Fruit fly (Drosophila melanogaster) whole organism, embryonic: ENCODE data around the gene Gclc.

Experiments used
- Adf1 ChIP-seq: fragments of 200-800 bp; sonication (Bioruptor generic); IDR thresholded peaks from 2 replicates; pipeline ENCODE4 v1.3.6; 2022; ENCODE audit warnings: missing biosample characterization, missing genetic modification characterization
- BEAF-32 ChIP-seq: fragments of 200-800 bp; sonication (Bioruptor generic); optimal IDR thresholded peaks from 3 replicates; lab custom pipeline; 2017; ENCODE audit warnings: missing biosample characterization, missing genetic modification characterization, mild to moderate bottlenecking, moderate library complexity, missing genetic modification reagents
- Bteb2 ChIP-seq: fragments of 200-800 bp; sonication (Bioruptor generic); optimal IDR thresholded peaks from 2 replicates; lab custom pipeline; 2016; ENCODE audit warnings: missing biosample characterization, missing genetic modification characterization
- CG10462 ChIP-seq: fragments of 200-800 bp; sonication (Bioruptor generic); optimal IDR thresholded peaks from 2 replicates; lab custom pipeline; 2016; ENCODE audit warnings: missing biosample characterization, missing genetic modification characterization
- CG11504 ChIP-seq: fragments of 200-800 bp; sonication (Bioruptor generic); optimal IDR thresholded peaks from 3 replicates; lab custom pipeline; 2019; ENCODE audit warnings: missing biosample characterization, mild to moderate bottlenecking, missing genetic modification characterization, moderate library complexity
- CG11560 ChIP-seq: fragments of 200-800 bp; sonication (Bioruptor generic); IDR thresholded peaks from 3 replicates; pipeline ENCODE4 v1.3.6; 2022; ENCODE audit warnings: missing biosample characterization, missing genetic modification characterization
- CG12071 ChIP-seq: fragments of 200-800 bp; sonication (Bioruptor generic); optimal IDR thresholded peaks from 3 replicates; lab custom pipeline; 2018; ENCODE audit warnings: missing biosample characterization, mild to moderate bottlenecking, missing genetic modification characterization
- CG12391 ChIP-seq: fragments of 200-800 bp; sonication (Bioruptor generic); optimal IDR thresholded peaks from 3 replicates; lab custom pipeline; 2018; ENCODE audit warnings: missing biosample characterization, mild to moderate bottlenecking, missing genetic modification characterization, moderate library complexity
- CG1529 ChIP-seq: fragments of 200-800 bp; sonication (Bioruptor generic); optimal IDR thresholded peaks from 3 replicates; lab custom pipeline; 2018; ENCODE audit warnings: missing biosample characterization, missing genetic modification characterization
- CG32767 ChIP-seq: fragments of 200-800 bp; sonication (Bioruptor generic); IDR thresholded peaks from 2 replicates; pipeline ENCODE4 v1.3.6; 2022; ENCODE audit warnings: missing biosample characterization, missing genetic modification characterization
- CG34376 ChIP-seq: fragments of 200-800 bp; sonication (Bioruptor generic); optimal IDR thresholded peaks from 2 replicates; lab custom pipeline; 2018; ENCODE audit warnings: missing biosample characterization, mild to moderate bottlenecking, missing genetic modification characterization
- CG5245 ChIP-seq: fragments of 200-800 bp; sonication (Bioruptor generic); optimal IDR thresholded peaks from 3 replicates; lab custom pipeline; 2016; ENCODE audit warnings: missing biosample characterization, missing genetic modification characterization
- CG6175 ChIP-seq: fragments of 200-800 bp; sonication (Bioruptor generic); IDR thresholded peaks from 3 replicates; pipeline ENCODE4 v1.3.6; 2022; ENCODE audit warnings: missing biosample characterization, missing genetic modification characterization
- CG7271 ChIP-seq: fragments of 200-800 bp; sonication (Bioruptor generic); optimal IDR thresholded peaks from 2 replicates; lab custom pipeline; 2018; ENCODE audit warnings: missing biosample characterization, mild to moderate bottlenecking, missing genetic modification characterization, moderate library complexity
- CG8281 ChIP-seq: fragments of 200-800 bp; sonication (Bioruptor generic); optimal IDR thresholded peaks from 2 replicates; lab custom pipeline; 2018; ENCODE audit warnings: missing biosample characterization, mild to moderate bottlenecking, missing genetic modification characterization, moderate library complexity
- CG8924 ChIP-seq: fragments of 200-800 bp; optimal IDR thresholded peaks from 3 replicates; lab custom pipeline; 2019; ENCODE audit warnings: missing biosample characterization, mild to moderate bottlenecking, missing genetic modification characterization, moderate library complexity
- CG9727 ChIP-seq: fragments of 200-800 bp; sonication (Bioruptor generic); optimal IDR thresholded peaks from 3 replicates; lab custom pipeline; 2017; ENCODE audit warnings: missing biosample characterization, mild to moderate bottlenecking, missing genetic modification characterization
- CHES-1-like ChIP-seq: fragments of 200-800 bp; sonication (Bioruptor generic); optimal IDR thresholded peaks from 2 replicates; lab custom pipeline; 2016; ENCODE audit warnings: missing biosample characterization, missing genetic modification characterization
- D19B ChIP-seq: fragments of 200-800 bp; sonication (Bioruptor generic); optimal IDR thresholded peaks from 2 replicates; lab custom pipeline; 2017; ENCODE audit warnings: missing biosample characterization, mild to moderate bottlenecking, missing genetic modification characterization
- Dref ChIP-seq: fragments of 200-800 bp; sonication (Bioruptor generic); IDR thresholded peaks from 2 replicates; pipeline ENCODE4 v1.3.6; 2022; ENCODE audit warnings: missing biosample characterization, missing genetic modification characterization
- Drgx ChIP-seq: fragments of 200-800 bp; sonication (Bioruptor generic); IDR thresholded peaks from 2 replicates; pipeline ENCODE4 v1.3.6; 2022; ENCODE audit warnings: missing biosample characterization, missing genetic modification characterization
- Med ChIP-seq: fragments of 200-800 bp; sonication (Bioruptor generic); peaks from one replicate; lab custom pipeline; 2016; ENCODE audit warnings: missing biosample characterization, missing genetic modification characterization, mild to moderate bottlenecking, inconsistent platforms, moderate library complexity
- Meics ChIP-seq: fragments of 200-800 bp; sonication (Bioruptor generic); optimal IDR thresholded peaks from 2 replicates; lab custom pipeline; 2017; ENCODE audit warnings: missing biosample characterization, mild to moderate bottlenecking, missing genetic modification characterization
- Myb ChIP-seq: fragments of 200-800 bp; sonication (Bioruptor generic); optimal IDR thresholded peaks from 2 replicates; lab custom pipeline; 2016; ENCODE audit warnings: missing biosample characterization, missing genetic modification characterization
- NC2β ChIP-seq: fragments of 200-800 bp; sonication (Bioruptor generic); optimal IDR thresholded peaks from 2 replicates; lab custom pipeline; 2016; ENCODE audit warnings: missing biosample characterization, missing genetic modification characterization
- NFAT ChIP-seq: fragments of 200-800 bp; sonication (Bioruptor generic); IDR thresholded peaks from 2 replicates; pipeline ENCODE4 v1.3.6; 2022; ENCODE audit warnings: missing biosample characterization, missing genetic modification characterization
- Pdp1 ChIP-seq, 2 experiments: fragments of 200-800 bp; sonication (Bioruptor generic); optimal IDR thresholded peaks; 3 replicates each; lab custom pipeline; 2016; ENCODE audit warnings: missing biosample characterization in 2 of 2, missing genetic modification characterization in 2 of 2, mild to moderate bottlenecking in 1 of 2, moderate library complexity in 1 of 2
- Side ChIP-seq: fragments of 200-800 bp; sonication (Bioruptor generic); optimal IDR thresholded peaks from 2 replicates; lab custom pipeline; 2016; ENCODE audit warnings: missing biosample characterization, missing genetic modification characterization
- ato ChIP-seq: fragments of 200-800 bp; sonication (Bioruptor generic); IDR thresholded peaks from 2 replicates; pipeline ENCODE4 v1.3.6; 2022; ENCODE audit warnings: missing biosample characterization, missing genetic modification characterization; ENCODE audit not compliant: partially characterized antibody
- bsh ChIP-seq, 2 experiments: fragments of 200-800 bp; sonication (Bioruptor generic); optimal IDR thresholded peaks; 2 replicates each; lab custom pipeline; 2017 to 2018; ENCODE audit warnings: mild to moderate bottlenecking in 2 of 2, missing biosample characterization in 2 of 2, missing genetic modification characterization in 2 of 2, moderate library complexity in 1 of 2
- btn ChIP-seq: fragments of 200-800 bp; sonication (Bioruptor generic); optimal IDR thresholded peaks from 2 replicates; lab custom pipeline; 2016; ENCODE audit warnings: missing biosample characterization, missing genetic modification characterization
- cas ChIP-seq: fragments of 200-800 bp; sonication (Bioruptor generic); IDR thresholded peaks from 2 replicates; pipeline ENCODE4 v1.3.6; 2022; ENCODE audit warnings: missing biosample characterization, missing genetic modification characterization
- fru ChIP-seq: fragments of >200 bp; optimal IDR thresholded peaks from 2 replicates; lab custom pipeline; 2017
- inv ChIP-seq: fragments of 200-800 bp; sonication (Bioruptor generic); IDR thresholded peaks from 2 replicates; pipeline ENCODE4 v1.3.6; 2022; ENCODE audit warnings: missing biosample characterization, missing genetic modification characterization; ENCODE audit not compliant: partially characterized antibody
- kay ChIP-seq: fragments of 200-800 bp; sonication (Bioruptor generic); optimal IDR thresholded peaks from 2 replicates; lab custom pipeline; 2016; ENCODE audit warnings: missing biosample characterization, missing genetic modification characterization
- nom ChIP-seq: fragments of 200-800 bp; sonication (Bioruptor generic); optimal IDR thresholded peaks from 2 replicates; lab custom pipeline; 2017; ENCODE audit warnings: missing biosample characterization, missing genetic modification characterization, mild to moderate bottlenecking, moderate library complexity, missing genetic modification reagents
- org-1 ChIP-seq: fragments of 200-800 bp; sonication (Bioruptor generic); optimal IDR thresholded peaks from 2 replicates; lab custom pipeline; 2017; ENCODE audit warnings: missing biosample characterization, missing genetic modification characterization
- pum ChIP-seq: fragments of 200-800 bp; sonication (Bioruptor generic); optimal IDR thresholded peaks from 2 replicates; lab custom pipeline; 2016; ENCODE audit warnings: missing biosample characterization, missing genetic modification characterization
- stwl ChIP-seq: fragments of 200-800 bp; sonication (Bioruptor generic); optimal IDR thresholded peaks from 3 replicates; lab custom pipeline; 2018; ENCODE audit warnings: missing biosample characterization, mild to moderate bottlenecking, missing genetic modification characterization, moderate library complexity
- tup ChIP-seq: fragments of 200-800 bp; sonication (Bioruptor generic); optimal IDR thresholded peaks from 2 replicates; lab custom pipeline; 2016; ENCODE audit warnings: missing biosample characterization, mild to moderate bottlenecking, missing genetic modification characterization, moderate library complexity
- zfh2 ChIP-seq: fragments of 200-800 bp; sonication (Bioruptor generic); optimal IDR thresholded peaks from 2 replicates; lab custom pipeline; 2016; ENCODE audit warnings: missing biosample characterization, missing genetic modification characterization

The Gclc gene

dm6 chrX:8165608-8166007 lies 49.7 kb upstream of the Gclc start, which contains the start of gene Or7a:
TSS of gene Or7a (minus strand) at chrX:8165708.
- TF ChIP-seq ato (GFP tag; lab: Robert Waterston, UW) = no peak
- no peak for TF ChIP-seq Med (GFP tag; lab: Kevin White, UChicago)
- TF ChIP-seq CG12391 (tag; lab: Kevin White, UChicago) = no peak
- TF ChIP-seq pum (GFP tag; lab: Kevin White, UChicago) = no peak
- no peak for TF ChIP-seq org-1 (GFP tag; lab: Kevin White, UChicago)
- TF ChIP-seq Side = no peak
- no peak for TF ChIP-seq CG10462 (GFP tag; lab: Kevin White, UChicago)
- no peak for TF ChIP-seq Pdp1 (GFP tag; optimal IDR thresholded peaks at IDR 0.05; lab: Kevin White, UChicago)

dm6 chrX:8163452-8163851 lies 47.5 kb upstream of the Gclc start:
- TF ChIP-seq Drgx (GFP tag; lab: Robert Waterston, UW) (peak; percentile 52; the same call in 1 of the 2 replicates), CG11560 (tag; lab: Robert Waterston, UW) (no peak)

dm6 chrX:8162692-8163091 lies 46.7 kb upstream of the Gclc start, which contains the start of gene CG10761:
TSS of gene CG10761 (minus strand) at chrX:8162792.
- TF ChIP-seq stwl (tag; lab: Kevin White, UChicago) (peak; percentile 34), CG12071 (GFP tag; lab: Kevin White, UChicago) (no peak)

- TF ChIP-seq Dref (no peak), CG6175 (GFP tag; lab: Robert Waterston, UW) (no peak), cas (GFP tag; lab: Robert Waterston, UW) (no peak)
These were observed 43.8 kb upstream of the Gclc start, which contains the start of gene CG15337 for dm6 chrX:8159754-8160153. TSS of gene CG15337 (plus strand) at chrX:8160054.

- TF ChIP-seq zfh2 (GFP tag; lab: Kevin White, UChicago) (no peak), Med (GFP tag; lab: Kevin White, UChicago) (peak; percentile 42), D19B (peak; percentile 18), CG8281 (tag; lab: Kevin White, UChicago) (peak; percentile 60), nom (GFP tag; lab: Kevin White, UChicago) (peak; percentile 96), CG11560 (tag; lab: Robert Waterston, UW) (no peak), CG7271 (tag; lab: Kevin White, UChicago) (no peak), bsh (GFP tag; optimal IDR thresholded peaks at IDR 0.05; lab: Kevin White, UChicago) (peak in 1 of 2 experiments; percentile 56), CG34376 (GFP tag; lab: Kevin White, UChicago) (peak; percentile 28)
These were observed 43.1 kb upstream of the Gclc start for dm6 chrX:8158942-8159472.

dm6 chrX:8157294-8157693 lies 41.3 kb upstream of the Gclc start, which contains the start of the genes Traf6 and GIIIspla2:
TSS of gene Traf6 (minus strand) at chrX:8157386.
TSS of gene GIIIspla2 (plus strand) at chrX:8157628.
- TF ChIP-seq kay (GFP tag; lab: Kevin White, UChicago) (peak; percentile 19), Adf1 (peak; percentile 48; the same call in 1 of the 2 replicates), BEAF-32 (GFP tag; lab: Kevin White, UChicago) (peak; percentile 43), CG12071 (GFP tag; lab: Kevin White, UChicago) (peak; percentile 31), CG9727 (peak; percentile 62), NC2β (peak; percentile 44), CG1529 (GFP tag; lab: Kevin White, UChicago) (no peak), Myb (GFP tag; lab: Kevin White, UChicago) (peak; percentile 63), fru (lab: Kevin White, UChicago) (no peak), CG8281 (tag; lab: Kevin White, UChicago) (peak; percentile 11), btn (GFP tag; lab: Kevin White, UChicago) (peak; percentile 36), NFAT (GFP tag; lab: Robert Waterston, UW) (peak; percentile 50; the same call in 1 of the 2 replicates), CG8924 (tag; lab: Kevin White, UChicago) (peak; percentile 71), CG11504 (no peak), CG5245 (GFP tag; lab: Kevin White, UChicago) (peak; percentile 49), Meics (GFP tag; lab: Kevin White, UChicago) (peak; percentile 79), Bteb2 (peak; percentile 70), CG32767 (GFP tag; lab: Robert Waterston, UW) (peak; percentile 84), CHES-1-like (GFP tag; lab: Kevin White, UChicago) (peak; percentile 53), tup (GFP tag; lab: Kevin White, UChicago) (peak; percentile 40), inv (no peak)
